Fruit fly (Drosophila melanogaster): Measurements from ENCODE around the gene Acsx2.

Gene Acsx2

dm6 chr3R:19778065-19778800 is at the start of gene Acsx2:
Acsx2 (plus strand) TSS chr3R:19778750.
- no peak for TF ChIP-seq noc (tag; optimal IDR thresholded peaks at IDR 0.05)

- no peak for TF ChIP-seq noc (tag; optimal IDR thresholded peaks at IDR 0.05)
Measured at dm6 chr3R:19730415-19730814, 48.1 kb upstream of the Acsx2 start, which contains the start of gene GluClalpha. GluClalpha (plus strand) TSS chr3R:19730715.

DNA sequence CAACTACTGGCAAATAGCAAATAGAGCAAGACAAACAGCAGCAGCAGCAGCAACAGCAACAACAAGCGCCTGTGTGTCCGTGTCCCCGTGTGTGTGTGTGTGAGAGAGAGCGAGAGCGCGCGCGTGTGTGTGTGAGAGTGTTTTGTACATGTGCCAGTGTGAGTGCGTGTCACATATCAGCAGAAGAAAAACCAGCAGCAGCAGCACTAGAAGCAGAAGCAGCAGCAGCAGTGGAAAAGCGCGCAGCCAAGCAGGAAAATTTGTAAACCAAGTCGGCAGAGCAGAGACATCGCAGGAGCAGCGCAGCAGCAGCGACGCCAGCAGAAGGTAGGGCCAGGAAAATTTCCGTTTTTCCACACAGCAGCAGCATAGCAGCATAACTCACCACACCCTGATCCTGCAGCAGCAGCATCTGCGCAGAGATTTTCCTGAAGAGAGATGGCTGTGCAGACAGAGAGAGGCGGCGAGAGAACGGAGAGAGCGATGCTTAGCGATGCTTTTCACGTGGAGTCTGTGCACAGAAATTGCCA is 47.5 kb upstream of the Acsx2 start:
- no peak for TF ChIP-seq noc (tag; optimal IDR thresholded peaks at IDR 0.05)

- TF ChIP-seq noc (tag; optimal IDR thresholded peaks at IDR 0.05): no peak
Measured at dm6 chr3R:19742893-19743292, 35.7 kb upstream of the Acsx2 start.

DNA sequence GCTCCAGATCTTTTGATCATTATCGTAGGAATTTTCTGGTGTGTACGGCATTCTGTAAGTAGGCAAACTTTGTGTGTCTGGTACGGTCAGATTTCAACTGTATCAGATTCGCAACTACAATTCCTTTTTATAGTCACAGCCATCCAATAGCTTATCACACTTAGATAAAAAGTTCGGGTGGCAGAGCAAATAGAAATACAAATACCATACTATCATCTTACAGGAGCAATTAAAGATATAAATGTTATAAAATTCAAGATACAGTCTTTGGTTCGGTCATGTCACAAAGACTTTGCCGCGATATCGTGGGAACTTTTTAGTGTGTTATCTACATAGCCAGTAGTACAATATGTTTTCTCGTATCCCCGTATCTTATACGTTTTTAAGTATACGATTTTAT is 5.4 kb upstream of the Acsx2 start, which contains the start of gene Acsx1L:
Gene Acsx1L, minus strand, starts transcription at position 101 of the 400 bp plus-strand sequence.
- no peak for TF ChIP-seq noc (tag; optimal IDR thresholded peaks at IDR 0.05)

dm6 chr3R:19774149-19774548 is 4.4 kb upstream of the Acsx2 start:
- no peak for TF ChIP-seq noc (tag; optimal IDR thresholded peaks at IDR 0.05)

dm6 chr3R:19777180-19777579 is 1.4 kb upstream of the Acsx2 start, which contains the start of gene Acsx1R:
Acsx1R (minus strand) TSS chr3R:19777280.
- TF ChIP-seq noc (tag; optimal IDR thresholded peaks at IDR 0.05): no peak

DNA sequence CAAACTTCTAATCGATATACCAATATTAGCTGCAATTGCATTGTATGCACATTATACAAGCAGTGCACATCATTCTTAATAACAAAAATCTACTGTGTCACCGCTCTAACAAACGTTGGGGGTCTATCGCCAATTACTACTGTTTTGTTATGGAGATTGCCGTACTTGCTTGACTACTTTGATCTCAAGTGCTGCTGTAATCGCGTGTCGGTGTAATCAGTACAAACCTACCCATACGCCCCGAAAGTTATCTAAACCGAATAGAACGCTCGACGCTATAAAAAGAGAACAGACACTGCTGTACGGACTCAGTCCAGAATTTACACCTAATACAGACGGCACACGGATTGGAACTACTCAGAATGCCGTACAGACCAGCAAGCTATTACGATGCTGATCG is 2.4 kb downstream of the Acsx2 start, which contains the start of gene Acsx3:
Gene Acsx3, plus strand, starts transcription at position 301 of the 400 bp plus-strand sequence.
- no peak for TF ChIP-seq noc (tag; optimal IDR thresholded peaks at IDR 0.05)

- peak; percentile 17 for TF ChIP-seq noc (tag; optimal IDR thresholded peaks at IDR 0.05)
Measured at dm6 chr3R:19783290-19783689, 4.7 kb downstream of the Acsx2 start, which contains the start of gene Acsx4. Acsx4 (plus strand) TSS chr3R:19783522.

DNA sequence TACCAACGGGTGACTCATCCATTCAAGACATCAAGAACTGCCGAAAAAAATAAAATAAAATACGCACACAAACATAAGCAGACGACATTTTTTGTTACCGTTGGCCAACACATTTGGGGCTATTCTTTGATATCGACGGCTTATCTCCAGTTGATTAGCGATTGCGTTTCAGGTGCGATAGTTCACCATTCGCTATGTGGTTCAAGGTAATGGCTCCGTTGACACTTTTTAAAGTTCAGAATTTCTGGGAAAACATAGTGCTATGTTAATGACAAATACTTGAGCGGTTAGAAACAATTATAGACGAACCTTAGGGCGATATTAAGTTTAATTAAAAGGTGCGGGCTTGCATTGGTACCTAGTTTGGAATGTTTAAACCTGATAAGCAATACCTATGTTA is 6.9 kb downstream of the Acsx2 start:
- TF ChIP-seq noc (tag; optimal IDR thresholded peaks at IDR 0.05): no peak

DNA sequence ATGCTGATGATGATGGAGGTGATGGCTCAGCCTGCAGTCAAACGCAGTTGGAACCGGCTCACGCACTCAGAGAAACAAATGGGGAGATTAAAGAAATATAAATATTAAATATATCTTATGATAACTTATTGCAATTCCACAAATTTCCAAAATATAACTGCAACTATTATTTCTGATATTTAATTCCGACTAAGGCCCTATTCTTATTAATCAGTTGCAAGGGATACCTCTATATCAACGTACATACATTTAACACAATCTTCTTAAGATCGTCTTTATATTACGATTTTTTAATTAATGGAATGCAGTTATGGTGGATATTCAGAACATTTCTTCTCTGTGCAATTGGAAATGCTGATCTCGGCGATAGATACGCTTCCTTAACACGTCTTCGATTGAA is 10.2 kb downstream of the Acsx2 start:
- TF ChIP-seq noc (tag; optimal IDR thresholded peaks at IDR 0.05): no peak

dm6 chr3R:19789942-19790774 is 11.6 kb downstream of the Acsx2 start:
- no peak for TF ChIP-seq noc (tag; optimal IDR thresholded peaks at IDR 0.05)

DNA sequence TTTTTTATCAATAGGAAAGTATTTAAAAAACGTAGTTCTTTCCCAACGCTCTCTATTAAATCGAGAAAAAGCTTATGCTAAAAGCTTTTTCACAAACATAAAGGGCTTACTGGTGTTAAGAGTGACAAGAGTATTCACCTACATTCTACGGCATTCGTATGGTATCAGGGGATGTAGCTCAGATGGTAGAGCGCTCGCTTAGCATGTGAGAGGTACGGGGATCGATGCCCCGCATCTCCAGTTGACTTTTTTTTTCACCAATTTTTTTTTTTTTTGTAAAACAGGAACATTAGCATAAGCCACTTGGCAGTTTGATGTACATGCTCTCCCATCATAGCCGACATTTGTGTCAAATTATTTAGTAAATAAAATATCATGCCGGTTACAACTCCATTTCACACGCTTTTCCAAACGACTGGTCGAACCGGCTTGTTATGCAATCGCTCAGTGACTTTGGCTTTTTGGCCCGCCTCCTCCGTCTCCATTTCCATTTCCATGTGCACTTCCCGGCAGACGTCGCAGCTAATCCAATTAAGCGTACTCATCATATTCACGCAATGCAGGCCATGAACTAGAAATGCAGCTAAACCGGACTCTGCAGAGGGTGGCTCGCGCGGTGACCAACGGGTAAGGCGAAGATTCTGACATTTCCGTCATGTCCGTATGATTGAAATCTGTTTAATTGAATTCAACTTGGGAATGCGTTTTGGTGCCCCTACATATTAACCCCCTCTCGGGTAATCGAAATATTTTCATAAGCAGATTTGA is 12.4 kb downstream of the Acsx2 start:
- TF ChIP-seq noc (tag; optimal IDR thresholded peaks at IDR 0.05): no peak

DNA sequence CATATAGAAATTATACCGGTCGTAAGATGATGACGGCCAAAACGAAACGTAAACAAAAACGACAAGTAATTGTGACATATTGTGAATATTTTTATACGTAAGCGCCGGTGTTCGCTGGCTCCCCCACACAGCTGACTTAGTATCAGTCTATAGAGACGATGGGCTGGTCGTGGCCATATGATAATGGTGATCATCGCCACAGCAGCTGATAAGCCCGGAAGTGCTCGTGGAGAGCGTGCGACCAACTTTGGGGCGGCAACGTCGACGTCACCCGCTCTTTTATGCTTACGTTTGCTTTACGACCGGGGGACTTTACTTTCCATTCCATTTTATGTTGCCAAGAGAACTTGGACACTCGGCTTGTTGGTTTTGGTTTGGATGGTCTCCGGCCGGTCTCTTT is 14.1 kb downstream of the Acsx2 start:
- no peak for TF ChIP-seq noc (tag; optimal IDR thresholded peaks at IDR 0.05)

dm6 chr3R:19793661-19794060 is 15.1 kb downstream of the Acsx2 start:
- TF ChIP-seq noc (tag; optimal IDR thresholded peaks at IDR 0.05): no peak

DNA sequence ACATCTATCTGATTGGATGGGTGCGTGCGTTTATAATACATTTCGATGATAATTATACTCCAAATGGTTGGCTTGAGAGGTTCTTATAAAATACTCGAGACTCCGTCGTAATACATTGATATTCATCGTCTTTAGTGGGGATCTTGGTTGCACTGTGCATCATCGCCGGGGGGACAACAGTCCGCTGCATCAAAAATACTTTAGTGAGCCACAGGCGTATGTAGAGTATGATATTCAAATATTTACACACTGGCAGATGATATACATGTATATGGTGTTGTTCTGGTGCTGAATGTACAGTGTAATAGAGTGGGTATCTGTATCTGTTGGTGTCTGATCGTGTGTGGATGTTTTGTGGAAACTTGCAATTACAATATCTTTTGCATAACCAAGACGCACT is 16.8 kb downstream of the Acsx2 start:
- TF ChIP-seq noc (tag; optimal IDR thresholded peaks at IDR 0.05): no peak

Data from whole organism, larva.